Fruit fly (Drosophila melanogaster): ENCODE data around the gene Tgs1.
A peak's percentile ranks its signal among the peaks of the same experiment; 100 is the strongest.

The Tgs1 gene

dm6 chr3R:18242089-18242955, 13.0 kb upstream of the Tgs1 start, which contains the start of the genes CG7156 and 14-3-3epsilon:
TSS of gene CG7156 (minus strand) at chr3R:18242159.
TSS of gene 14-3-3epsilon (plus strand) at chr3R:18242531.
- no peak for TF ChIP-seq CG8478 (optimal IDR thresholded peaks at IDR 0.05)
- TF ChIP-seq CTCF (optimal IDR thresholded peaks at IDR 0.05), result peak in 1 of 2 experiments; percentile 8

- no peak for TF ChIP-seq CG8478 (optimal IDR thresholded peaks at IDR 0.05)
- no peak for TF ChIP-seq CTCF (optimal IDR thresholded peaks at IDR 0.05)
Measured at dm6 chr3R:18243000-18243399, 12.3 kb upstream of the Tgs1 start.

dm6 chr3R:18243718-18244170, 11.6 kb upstream of the Tgs1 start:
- TF ChIP-seq CTCF (optimal IDR thresholded peaks at IDR 0.05) (no peak), CG8478 (optimal IDR thresholded peaks at IDR 0.05) (no peak)

- TF ChIP-seq CG8478 (optimal IDR thresholded peaks at IDR 0.05), result peak; percentile 33
- no peak for TF ChIP-seq CTCF (optimal IDR thresholded peaks at IDR 0.05)
Measured at dm6 chr3R:18244171-18245043, 10.9 kb upstream of the Tgs1 start.

dm6 chr3R:18245044-18245596, 10.2 kb upstream of the Tgs1 start:
- TF ChIP-seq CG8478 (optimal IDR thresholded peaks at IDR 0.05) (no peak), CTCF (optimal IDR thresholded peaks at IDR 0.05) (no peak)

- TF ChIP-seq CTCF (optimal IDR thresholded peaks at IDR 0.05), result no peak
- TF ChIP-seq CG8478 (optimal IDR thresholded peaks at IDR 0.05), result no peak
Measured at dm6 chr3R:18246041-18246440, 9.3 kb upstream of the Tgs1 start.

- TF ChIP-seq CG8478 (optimal IDR thresholded peaks at IDR 0.05) (no peak), CTCF (optimal IDR thresholded peaks at IDR 0.05) (no peak)
Measured at dm6 chr3R:18249268-18249667, 6.1 kb upstream of the Tgs1 start.

- TF ChIP-seq CG8478 (optimal IDR thresholded peaks at IDR 0.05) (no peak), CTCF (optimal IDR thresholded peaks at IDR 0.05) (no peak)
Measured at dm6 chr3R:18250815-18251214, 4.5 kb upstream of the Tgs1 start, which contains the start of gene CG18598. TSS of gene CG18598 (plus strand) at chr3R:18251115.

dm6 chr3R:18251876-18252275, 3.5 kb upstream of the Tgs1 start:
- no peak for TF ChIP-seq CTCF (optimal IDR thresholded peaks at IDR 0.05)
- no peak for TF ChIP-seq CG8478 (optimal IDR thresholded peaks at IDR 0.05)

- TF ChIP-seq CG8478 (optimal IDR thresholded peaks at IDR 0.05), result no peak
- peak in 1 of 2 experiments; percentile 8 for TF ChIP-seq CTCF (optimal IDR thresholded peaks at IDR 0.05)
Measured at dm6 chr3R:18252578-18252977, 2.8 kb upstream of the Tgs1 start, which contains the start of gene CG12320. TSS of gene CG12320 (minus strand) at chr3R:18252734.

dm6 chr3R:18260016-18260415, 4.7 kb downstream of the Tgs1 start:
- TF ChIP-seq CG8478 (optimal IDR thresholded peaks at IDR 0.05), result no peak
- TF ChIP-seq CTCF (optimal IDR thresholded peaks at IDR 0.05), result no peak

- no peak for TF ChIP-seq CTCF (optimal IDR thresholded peaks at IDR 0.05)
- no peak for TF ChIP-seq CG8478 (optimal IDR thresholded peaks at IDR 0.05)
Measured at dm6 chr3R:18261602-18262001, 6.3 kb downstream of the Tgs1 start.

dm6 chr3R:18265275-18265674, 9.9 kb downstream of the Tgs1 start:
- TF ChIP-seq CG8478 (optimal IDR thresholded peaks at IDR 0.05) (no peak), CTCF (optimal IDR thresholded peaks at IDR 0.05) (no peak)

- TF ChIP-seq CG8478 (optimal IDR thresholded peaks at IDR 0.05), result no peak
- no peak for TF ChIP-seq CTCF (optimal IDR thresholded peaks at IDR 0.05)
Measured at dm6 chr3R:18266665-18267064, 11.3 kb downstream of the Tgs1 start.

dm6 chr3R:18267489-18267888, 12.2 kb downstream of the Tgs1 start, which contains the start of gene CG18599:
TSS of gene CG18599 (plus strand) at chr3R:18267789.
- TF ChIP-seq CTCF (optimal IDR thresholded peaks at IDR 0.05) (no peak), CG8478 (optimal IDR thresholded peaks at IDR 0.05) (no peak)
